Worm (Caenorhabditis elegans): ENCODE data around the gene H03A11.2.

H03A11.2 gene

DNA sequence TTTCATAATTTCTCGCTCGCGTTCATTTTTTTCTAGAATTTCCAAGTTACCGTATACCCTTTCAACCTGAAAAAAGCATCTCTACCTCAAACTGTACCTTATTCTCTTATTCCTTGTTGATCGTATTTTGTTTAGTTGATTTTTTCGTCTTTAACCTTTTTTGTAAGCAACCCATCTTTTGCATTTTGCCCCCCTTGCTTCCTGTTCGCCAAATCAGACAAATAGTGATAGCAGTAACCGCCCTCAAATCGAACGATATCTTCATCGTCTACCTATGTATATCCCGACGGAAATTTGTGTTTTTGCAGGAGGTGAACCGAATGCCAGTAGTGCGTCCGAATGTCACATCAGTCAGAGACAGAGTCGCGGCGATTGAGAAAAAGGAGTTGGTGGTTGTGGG lies 32.0 kb upstream of the H03A11.2 start, which contains the start of gene F46F2.5:
Gene F46F2.5, plus strand, starts transcription at position 301 of the 400 bp plus-strand sequence.
- no peak for TF ChIP-seq dpl-1 (GFP tag; optimal IDR thresholded peaks at IDR 0.05)
- TF ChIP-seq hmg-1.2 (GFP tag; IDR thresholded peaks at IDR 0.05): no peak
- TF ChIP-seq egrh-3 (GFP tag; IDR thresholded peaks at IDR 0.05): no peak
- TF ChIP-seq ccch-3 (GFP tag; optimal IDR thresholded peaks at IDR 0.05): no peak
- TF ChIP-seq F55B11.4 (tag; optimal IDR thresholded peaks at IDR 0.05; ENCODE audit: borderline replicate concordance, insufficient read depth): no peak
- TF ChIP-seq lsy-27 (tag; optimal IDR thresholded peaks at IDR 0.05; ENCODE audit: borderline replicate concordance, insufficient read depth): no peak
- no peak for TF ChIP-seq ztf-28 (GFP tag; IDR thresholded peaks at IDR 0.05)
- TF ChIP-seq T07F8.4 (tag; optimal IDR thresholded peaks at IDR 0.05): no peak
- no peak for TF ChIP-seq nhr-90 (tag; optimal IDR thresholded peaks at IDR 0.05)
- no peak for TF ChIP-seq mxl-1 (tag; optimal IDR thresholded peaks at IDR 0.05)
- TF ChIP-seq Y53F4B.3 (GFP tag; IDR thresholded peaks at IDR 0.05): no peak
- TF ChIP-seq snpc-1.3 (tag; optimal IDR thresholded peaks at IDR 0.05; ENCODE audit: insufficient read depth): no peak
- TF ChIP-seq attf-3 (GFP tag; conservative IDR thresholded peaks at IDR 0.05): no peak
- TF ChIP-seq him-1 (tag; optimal IDR thresholded peaks at IDR 0.05): no peak

ce11 chrX:15259947-15260687 lies 29.7 kb upstream of the H03A11.2 start, which contains the start of gene F46F2.3:
Gene F46F2.3, minus strand, starts transcription at chrX:15260287.
- TF ChIP-seq zfh-2 (GFP tag; conservative IDR thresholded peaks at IDR 0.05) (peak; percentile 68), egl-44 (GFP tag; IDR thresholded peaks at IDR 0.05) (no peak)

DNA sequence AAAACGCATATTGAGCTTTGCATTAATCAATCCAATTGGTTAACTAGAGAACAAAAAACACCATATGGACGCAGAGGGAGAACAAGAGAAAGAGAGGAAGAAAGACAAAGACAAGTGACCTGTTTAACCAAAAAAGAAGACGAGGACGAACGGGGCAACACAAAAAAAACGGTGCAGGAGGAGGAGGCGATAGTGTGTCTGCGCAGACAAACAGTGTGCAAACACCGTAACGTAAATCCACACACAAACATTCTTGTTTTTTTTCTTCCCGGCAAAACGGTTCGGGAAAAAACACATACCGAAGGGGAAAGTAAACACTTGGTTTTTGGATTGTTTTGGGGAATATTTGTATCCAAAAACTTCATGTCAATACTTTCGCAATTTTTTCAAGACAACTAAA lies 16.1 kb upstream of the H03A11.2 start:
- TF ChIP-seq nhr-80 (tag; optimal IDR thresholded peaks at IDR 0.05) (peak; percentile 5), nhr-179 (tag; optimal IDR thresholded peaks at IDR 0.05) (no peak), madf-3 (GFP tag; IDR thresholded peaks at IDR 0.05) (0 out of 2 replicates have a peak, but pooled peaks have one; percentile 32)

DNA sequence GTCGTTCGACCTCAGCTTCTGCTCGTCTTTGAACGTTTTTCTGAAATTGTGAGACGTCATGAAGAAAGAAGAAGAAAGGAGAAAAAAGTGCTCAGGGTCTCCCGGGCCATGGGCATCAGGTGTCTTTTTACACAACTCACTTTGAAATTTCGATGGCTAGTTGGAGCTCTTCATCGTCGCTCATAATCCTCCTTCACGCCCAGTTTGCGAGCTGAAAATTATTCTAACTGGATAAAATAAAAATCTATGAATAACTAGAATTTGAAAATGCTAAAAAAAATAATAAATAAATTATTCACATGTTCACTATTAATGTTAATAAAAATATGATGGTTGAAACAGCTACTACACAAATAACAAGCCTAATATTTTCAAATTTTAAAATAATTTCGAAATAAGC lies 15.7 kb upstream of the H03A11.2 start, which contains the start of gene piki-1:
Gene piki-1, minus strand, starts transcription at position 218 of the 400 bp plus-strand sequence.
- TF ChIP-seq B0019.2 (GFP tag; conservative IDR thresholded peaks at IDR 0.05): no peak
- no peak for TF ChIP-seq let-526 (GFP tag; IDR thresholded peaks at IDR 0.05)
- no peak for TF ChIP-seq lin-54 (GFP tag; optimal IDR thresholded peaks at IDR 0.05)
- TF ChIP-seq zfh-2 (GFP tag; conservative IDR thresholded peaks at IDR 0.05): no peak

- TF ChIP-seq snpc-1.3 (tag; optimal IDR thresholded peaks at IDR 0.05; ENCODE audit: insufficient read depth) (peak; percentile 17), ceh-58 (GFP tag; IDR thresholded peaks at IDR 0.05) (no peak), rpc-1 (optimal IDR thresholded peaks at IDR 0.05) (peak; percentile 65), rpc-1 (tag; optimal IDR thresholded peaks at IDR 0.05) (peak; percentile 93), F55B11.4 (tag; optimal IDR thresholded peaks at IDR 0.05; ENCODE audit: borderline replicate concordance, insufficient read depth) (no peak), mel-28 (tag; optimal IDR thresholded peaks at IDR 0.05; ENCODE audit: borderline replicate concordance) (no peak), lin-26 (GFP tag; IDR thresholded peaks at IDR 0.05) (peak; percentile 66), hmg-1.2 (GFP tag; IDR thresholded peaks at IDR 0.05) (peak; percentile 64), ceh-100 (GFP tag; IDR thresholded peaks at IDR 0.05) (no peak), K12H6.12 (tag; optimal IDR thresholded peaks at IDR 0.05) (no peak), ceh-79 (tag; optimal IDR thresholded peaks at IDR 0.05) (no peak), ztf-3 (GFP tag; optimal IDR thresholded peaks at IDR 0.05) (no peak), hsf-1 (GFP tag; IDR thresholded peaks at IDR 0.05) (no peak), attf-5 (GFP tag; optimal IDR thresholded peaks at IDR 0.05) (no peak), lsl-1 (GFP tag; optimal IDR thresholded peaks at IDR 0.05) (no peak), him-1 (tag; optimal IDR thresholded peaks at IDR 0.05) (peak; percentile 86), snpc-3.4 (tag; optimal IDR thresholded peaks at IDR 0.05) (peak; percentile 71), die-1 (tag; optimal IDR thresholded peaks at IDR 0.05) (peak; percentile 47), F23B12.7 (tag; optimal IDR thresholded peaks at IDR 0.05; ENCODE audit: insufficient read depth) (no peak), ceh-40 (GFP tag; IDR thresholded peaks at IDR 0.05) (no peak), bed-2 (GFP tag; IDR thresholded peaks at IDR 0.05) (no peak), madf-6 (GFP tag; IDR thresholded peaks at IDR 0.05) (peak; percentile 15; the same call in 1 of the 2 replicates)
Observed at ce11 chrX:15242726-15243125, 12.3 kb upstream of the H03A11.2 start.

All from whole organism, young adult.